Fruit fly (Drosophila melanogaster) whole organism, embryonic: ENCODE data around the gene hyd.

Experiments
- Abd-B ChIP-seq: fragments of 200-800 bp; sonication (Bioruptor generic); optimal IDR thresholded peaks from 2 replicates; lab custom pipeline; 2018; ENCODE audit warnings: missing biosample characterization, mild to moderate bottlenecking, missing genetic modification characterization, moderate library complexity
- Bdp1 ChIP-seq: fragments of 200-800 bp; sonication (Bioruptor generic); optimal IDR thresholded peaks from 3 replicates; lab custom pipeline; 2016; ENCODE audit warnings: missing biosample characterization, missing genetic modification characterization
- Bgb ChIP-seq: fragments of 200-800 bp; sonication (Bioruptor generic); IDR thresholded peaks from 2 replicates; pipeline ENCODE4 v1.3.6; 2022; ENCODE audit warnings: missing biosample characterization, missing genetic modification characterization; ENCODE audit not compliant: partially characterized antibody
- CG10267 ChIP-seq: fragments of 200-800 bp; sonication (Bioruptor generic); optimal IDR thresholded peaks from 2 replicates; lab custom pipeline; 2018; ENCODE audit warnings: missing biosample characterization, mild to moderate bottlenecking, missing genetic modification characterization, moderate library complexity
- CG10979 ChIP-seq: fragments of 200-800 bp; sonication (Bioruptor generic); optimal IDR thresholded peaks from 2 replicates; lab custom pipeline; 2018; ENCODE audit warnings: missing biosample characterization, mild to moderate bottlenecking, missing genetic modification characterization, moderate library complexity
- CG11093 ChIP-seq: fragments of 200-800 bp; sonication (Bioruptor generic); IDR thresholded peaks from 3 replicates; pipeline ENCODE4 v1.3.6; 2022; ENCODE audit warnings: missing biosample characterization, missing genetic modification characterization
- CG12104 ChIP-seq: fragments of 200-800 bp; sonication (Bioruptor generic); optimal IDR thresholded peaks from 3 replicates; lab custom pipeline; 2016; ENCODE audit warnings: missing biosample characterization, missing genetic modification characterization
- CG1233 ChIP-seq: fragments of 200-800 bp; sonication (Bioruptor generic); optimal IDR thresholded peaks from 4 replicates; lab custom pipeline; 2018; ENCODE audit warnings: missing biosample characterization, mild to moderate bottlenecking, missing genetic modification characterization
- CG13123 ChIP-seq: fragments of 200-800 bp; sonication (Bioruptor generic); optimal IDR thresholded peaks from 2 replicates; lab custom pipeline; 2016; ENCODE audit warnings: missing biosample characterization, missing genetic modification characterization
- CG13287 ChIP-seq: fragments of 200-800 bp; sonication (Bioruptor generic); IDR thresholded peaks from 2 replicates; pipeline ENCODE4 v1.3.6; 2022; ENCODE audit warnings: missing biosample characterization, missing genetic modification characterization; ENCODE audit not compliant: partially characterized antibody
- CG13775 ChIP-seq: fragments of 200-800 bp; sonication (Bioruptor generic); optimal IDR thresholded peaks from 3 replicates; lab custom pipeline; 2017; ENCODE audit warnings: missing biosample characterization, mild to moderate bottlenecking, missing genetic modification characterization
- CG14050 ChIP-seq: fragments of 200-800 bp; sonication (Bioruptor generic); IDR thresholded peaks from 3 replicates; pipeline ENCODE4 v1.3.6; 2022; ENCODE audit warnings: missing biosample characterization, missing genetic modification characterization
- CG14860 ChIP-seq: fragments of 200-800 bp; sonication (Bioruptor generic); IDR thresholded peaks from 3 replicates; pipeline ENCODE4 v1.3.6; 2022; ENCODE audit warnings: missing biosample characterization, missing genetic modification characterization; ENCODE audit not compliant: partially characterized antibody
- CG1603 ChIP-seq: fragments of 200-800 bp; sonication (Bioruptor generic); optimal IDR thresholded peaks from 2 replicates; lab custom pipeline; 2019; ENCODE audit warnings: missing biosample characterization, mild to moderate bottlenecking, missing genetic modification characterization, moderate library complexity
- CG1792 ChIP-seq: fragments of 200-800 bp; sonication (Bioruptor generic); optimal IDR thresholded peaks from 2 replicates; lab custom pipeline; 2016; ENCODE audit warnings: missing biosample characterization, missing genetic modification characterization
- CG31224 ChIP-seq: fragments of 200-800 bp; sonication (Bioruptor generic); IDR thresholded peaks from 2 replicates; pipeline ENCODE4 v1.3.6; 2022; ENCODE audit warnings: missing biosample characterization, missing genetic modification characterization
- CG32532 ChIP-seq: fragments of 200-800 bp; sonication (Bioruptor generic); IDR thresholded peaks from 2 replicates; pipeline ENCODE4 v1.3.6; 2022; ENCODE audit warnings: missing biosample characterization, missing genetic modification characterization
- CG42726 ChIP-seq: fragments of 200-800 bp; sonication (Bioruptor generic); IDR thresholded peaks from 2 replicates; pipeline ENCODE4 v1.3.6; 2022; ENCODE audit warnings: missing biosample characterization, missing genetic modification characterization; ENCODE audit not compliant: partially characterized antibody
- CG4360 ChIP-seq: fragments of 200-800 bp; sonication (Bioruptor generic); IDR thresholded peaks from 2 replicates; pipeline ENCODE4 v1.3.6; 2022; ENCODE audit warnings: missing biosample characterization, missing genetic modification characterization
- CG4820 ChIP-seq: fragments of 200-800 bp; sonication (Bioruptor generic); optimal IDR thresholded peaks from 3 replicates; lab custom pipeline; 2016; ENCODE audit warnings: missing biosample characterization, missing genetic modification characterization
- CG6813 ChIP-seq: fragments of 200-800 bp; sonication (Bioruptor generic); optimal IDR thresholded peaks from 2 replicates; lab custom pipeline; 2017; ENCODE audit warnings: missing biosample characterization, missing genetic modification characterization, mild to moderate bottlenecking, moderate library complexity, missing genetic modification reagents
- CG8388 ChIP-seq: fragments of 200-800 bp; sonication (Bioruptor generic); optimal IDR thresholded peaks from 2 replicates; lab custom pipeline; 2019; ENCODE audit warnings: missing biosample characterization, mild to moderate bottlenecking, missing genetic modification characterization, moderate library complexity
- CG9797 ChIP-seq: fragments of 200-800 bp; sonication (Bioruptor generic); optimal IDR thresholded peaks from 3 replicates; lab custom pipeline; 2018; ENCODE audit warnings: missing biosample characterization, mild to moderate bottlenecking, missing genetic modification characterization
- CHES-1-like ChIP-seq: fragments of 200-800 bp; sonication (Bioruptor generic); optimal IDR thresholded peaks from 2 replicates; lab custom pipeline; 2016; ENCODE audit warnings: missing biosample characterization, missing genetic modification characterization
- Drgx ChIP-seq: fragments of 200-800 bp; sonication (Bioruptor generic); IDR thresholded peaks from 2 replicates; pipeline ENCODE4 v1.3.6; 2022; ENCODE audit warnings: missing biosample characterization, missing genetic modification characterization
- Fer2 ChIP-seq: fragments of 200-800 bp; sonication (Bioruptor generic); optimal IDR thresholded peaks from 2 replicates; lab custom pipeline; 2018; ENCODE audit warnings: missing biosample characterization, mild to moderate bottlenecking, missing genetic modification characterization, moderate library complexity
- HLH3B ChIP-seq: fragments of 200-800 bp; sonication (Bioruptor generic); IDR thresholded peaks from 2 replicates; pipeline ENCODE4 v1.3.6; 2022; ENCODE audit warnings: missing biosample characterization, missing genetic modification characterization
- Hmr ChIP-seq: fragments of 200-800 bp; sonication (Bioruptor generic); optimal IDR thresholded peaks from 3 replicates; lab custom pipeline; 2017; ENCODE audit warnings: mild to moderate bottlenecking, missing biosample characterization, missing genetic modification reagents, missing genetic modification characterization
- Hsf ChIP-seq: fragments of 200-800 bp; sonication (Bioruptor generic); optimal IDR thresholded peaks from 3 replicates; lab custom pipeline; 2016; ENCODE audit warnings: missing biosample characterization, missing genetic modification characterization
- Poxn ChIP-seq: fragments of 200-800 bp; sonication (Bioruptor generic); IDR thresholded peaks from 2 replicates; pipeline ENCODE4 v1.3.6; 2022; ENCODE audit warnings: missing biosample characterization, missing genetic modification characterization
- Spps ChIP-seq: fragments of 200-800 bp; sonication (Bioruptor generic); optimal IDR thresholded peaks from 2 replicates; lab custom pipeline; 2018; ENCODE audit warnings: missing biosample characterization, mild to moderate bottlenecking, missing genetic modification characterization
- Sry-β ChIP-seq: fragments of 200-800 bp; sonication (Bioruptor generic); optimal IDR thresholded peaks from 2 replicates; lab custom pipeline; 2018; ENCODE audit warnings: missing biosample characterization, mild to moderate bottlenecking, missing genetic modification characterization, moderate library complexity
- al ChIP-seq: fragments of 200-800 bp; sonication (Bioruptor generic); IDR thresholded peaks from 2 replicates; pipeline ENCODE4 v1.3.6; 2022; ENCODE audit warnings: missing biosample characterization, missing genetic modification characterization
- bcd ChIP-seq: fragments of 200-800 bp; sonication (Bioruptor generic); optimal IDR thresholded peaks from 2 replicates; lab custom pipeline; 2017; ENCODE audit warnings: missing biosample characterization, mild to moderate bottlenecking, missing genetic modification characterization
- bigmax ChIP-seq: fragments of 200-800 bp; sonication (Bioruptor generic); optimal IDR thresholded peaks from 2 replicates; lab custom pipeline; 2018; ENCODE audit warnings: missing biosample characterization, mild to moderate bottlenecking, missing genetic modification characterization
- cas ChIP-seq: fragments of 200-800 bp; sonication (Bioruptor generic); IDR thresholded peaks from 2 replicates; pipeline ENCODE4 v1.3.6; 2022; ENCODE audit warnings: missing biosample characterization, missing genetic modification characterization
- chn ChIP-seq: fragments of 200-800 bp; sonication (Bioruptor generic); optimal IDR thresholded peaks from 2 replicates; lab custom pipeline; 2016; ENCODE audit warnings: missing biosample characterization, missing genetic modification characterization
- dimm ChIP-seq: fragments of 200-800 bp; sonication (Bioruptor generic); IDR thresholded peaks from 2 replicates; pipeline ENCODE4 v1.3.6; 2022; ENCODE audit warnings: missing biosample characterization, missing genetic modification characterization
- en ChIP-seq: fragments of 200-800 bp; sonication (Bioruptor generic); optimal IDR thresholded peaks from 2 replicates; lab custom pipeline; 2016; ENCODE audit warnings: missing biosample characterization, missing genetic modification characterization
- ftz-f1 ChIP-seq: fragments of 200-800 bp; sonication (Bioruptor generic); optimal IDR thresholded peaks from 2 replicates; lab custom pipeline; 2016; ENCODE audit warnings: missing biosample characterization, missing genetic modification characterization
- gro ChIP-seq: fragments of 200-800 bp; sonication (Bioruptor generic); optimal IDR thresholded peaks from 2 replicates; lab custom pipeline; 2016; ENCODE audit warnings: missing biosample characterization, missing genetic modification characterization
- gsb-n ChIP-seq: fragments of 200-800 bp; sonication (Bioruptor generic); optimal IDR thresholded peaks from 3 replicates; lab custom pipeline; 2018; ENCODE audit warnings: missing biosample characterization, mild to moderate bottlenecking, missing genetic modification characterization
- lbe ChIP-seq: fragments of 200-800 bp; sonication (Bioruptor generic); optimal IDR thresholded peaks from 2 replicates; lab custom pipeline; 2016; ENCODE audit warnings: missing biosample characterization, mild to moderate bottlenecking, missing genetic modification characterization
- pb ChIP-seq: fragments of 200-800 bp; sonication (Bioruptor generic); optimal IDR thresholded peaks from 3 replicates; lab custom pipeline; 2016; ENCODE audit warnings: missing biosample characterization, missing genetic modification characterization
- pros ChIP-seq: fragments of 200-800 bp; sonication (Bioruptor generic); optimal IDR thresholded peaks from 3 replicates; lab custom pipeline; 2019; ENCODE audit warnings: missing biosample characterization, mild to moderate bottlenecking, missing genetic modification characterization, moderate library complexity
- repo ChIP-seq: fragments of 200-800 bp; sonication (Bioruptor generic); optimal IDR thresholded peaks from 2 replicates; lab custom pipeline; 2016; ENCODE audit warnings: missing biosample characterization, missing genetic modification characterization
- schlank ChIP-seq: fragments of 200-800 bp; sonication (Bioruptor generic); optimal IDR thresholded peaks from 2 replicates; lab custom pipeline; 2018; ENCODE audit warnings: missing biosample characterization, mild to moderate bottlenecking, missing genetic modification characterization
- slbo ChIP-seq: fragments of 200-800 bp; sonication (Bioruptor generic); IDR thresholded peaks from 2 replicates; pipeline ENCODE4 v1.3.6; 2022; ENCODE audit warnings: missing biosample characterization, missing genetic modification characterization
- sob ChIP-seq: fragments of 200-800 bp; sonication (Bioruptor generic); IDR thresholded peaks from 2 replicates; pipeline ENCODE4 v1.3.6; 2022; ENCODE audit warnings: missing biosample characterization, missing genetic modification characterization
- tin ChIP-seq: fragments of 200-800 bp; sonication (Bioruptor generic); optimal IDR thresholded peaks from 3 replicates; lab custom pipeline; 2016; ENCODE audit warnings: missing biosample characterization, missing genetic modification characterization
- vvl ChIP-seq: fragments of 200-800 bp; sonication (Bioruptor generic); IDR thresholded peaks from 2 replicates; pipeline ENCODE4 v1.3.6; 2022; ENCODE audit warnings: missing biosample characterization, missing genetic modification characterization

Gene hyd

dm6 chr3R:9677734-9678341, 47.6 kb downstream of the hyd start, which contains the start of gene p23 (continued):
- TF ChIP-seq bigmax (GFP tag; lab: Kevin White, UChicago) = peak; percentile 96
- TF ChIP-seq repo (GFP tag; lab: Kevin White, UChicago) = no peak
- TF ChIP-seq Spps (tag; lab: Kevin White, UChicago) = no peak
- TF ChIP-seq CG12104 (GFP tag; lab: Kevin White, UChicago) = no peak
- TF ChIP-seq gsb-n (tag; lab: Kevin White, UChicago) = peak; percentile 32
- TF ChIP-seq Poxn = no peak
- no peak for TF ChIP-seq CG8388 (GFP tag; lab: Kevin White, UChicago)
- TF ChIP-seq CG32532 = peak; percentile 27; the same call in 1 of the 2 replicates
- peak; percentile 86 for TF ChIP-seq CG1603 (tag; lab: Kevin White, UChicago)
- TF ChIP-seq Abd-B = no peak
- no peak for TF ChIP-seq CG31224 (GFP tag; lab: Robert Waterston, UW)
- TF ChIP-seq cas (GFP tag; lab: Robert Waterston, UW) = no peak
- TF ChIP-seq en = no peak
- no peak for TF ChIP-seq CG10979 (tag; lab: Kevin White, UChicago)
- TF ChIP-seq HLH3B (GFP tag; lab: Robert Waterston, UW) = no peak
- no peak for TF ChIP-seq pros (GFP tag; lab: Kevin White, UChicago)
- TF ChIP-seq Bdp1 = peak; percentile 15
- TF ChIP-seq ftz-f1 (GFP tag; lab: Kevin White, UChicago) = no peak
- no peak for TF ChIP-seq schlank
- TF ChIP-seq Drgx = no peak
- no peak for TF ChIP-seq Sry-β (GFP tag; lab: Kevin White, UChicago)
- TF ChIP-seq lbe (GFP tag; lab: Kevin White, UChicago) = no peak
- peak; percentile 42 for TF ChIP-seq CHES-1-like (GFP tag; lab: Kevin White, UChicago)
- TF ChIP-seq pb (GFP tag; lab: Kevin White, UChicago) = no peak
- TF ChIP-seq CG9797 (GFP tag; lab: Kevin White, UChicago) = peak; percentile 90
- TF ChIP-seq gro (GFP tag; lab: Kevin White, UChicago) = no peak
- TF ChIP-seq Bgb (GFP tag; lab: Robert Waterston, UW) = peak; percentile 83
- no peak for TF ChIP-seq CG4820 (GFP tag; lab: Kevin White, UChicago)
- no peak for TF ChIP-seq Fer2
- no peak for TF ChIP-seq CG6813 (GFP tag; lab: Kevin White, UChicago)
- TF ChIP-seq CG14860 = no peak; the same call in 2 of the 3 replicates
- TF ChIP-seq CG42726 = peak; percentile 26; the same call in 1 of the 2 replicates
- peak; percentile 62 for TF ChIP-seq sob (GFP tag; lab: Robert Waterston, UW)
- no peak for TF ChIP-seq CG13775 (GFP tag; lab: Kevin White, UChicago)
- no peak for TF ChIP-seq CG11093
- no peak for TF ChIP-seq dimm
- TF ChIP-seq bcd (GFP tag; lab: Kevin White, UChicago) = no peak
- TF ChIP-seq slbo (GFP tag; lab: Robert Waterston, UW) = no peak
- peak; percentile 66 for TF ChIP-seq Hmr (GFP tag; lab: Kevin White, UChicago)
- no peak for TF ChIP-seq al (GFP tag; lab: Robert Waterston, UW)
- TF ChIP-seq CG14050 (GFP tag; lab: Robert Waterston, UW) = no peak
- TF ChIP-seq vvl (GFP tag; lab: Robert Waterston, UW) = peak; percentile 59
- no peak for TF ChIP-seq CG1792 (GFP tag; lab: Kevin White, UChicago)
- TF ChIP-seq Hsf (GFP tag; lab: Kevin White, UChicago) = peak; percentile 9
- no peak for TF ChIP-seq CG4360
- no peak for TF ChIP-seq chn (GFP tag; lab: Kevin White, UChicago)
- TF ChIP-seq CG10267 = peak; percentile 45
- TF ChIP-seq CG13123 (GFP tag; lab: Kevin White, UChicago) = no peak
- no peak for TF ChIP-seq tin (GFP tag; lab: Kevin White, UChicago)
- peak; percentile 55; the same call in 1 of the 2 replicates for TF ChIP-seq CG13287 (GFP tag; lab: Robert Waterston, UW)
- no peak for TF ChIP-seq CG1233
